Fruit fly (Drosophila melanogaster): ENCODE data around the gene CG42535.

Gene CG42535

dm6 chr3L:10652487-10652886 is 21.8 kb upstream of the CG42535 start:
- TF ChIP-seq Dll (optimal IDR thresholded peaks at IDR 0.05) (no peak), pan (optimal IDR thresholded peaks at IDR 0.05) (no peak), psq (optimal IDR thresholded peaks at IDR 0.05) (no peak), EcR (GFP tag; optimal IDR thresholded peaks at IDR 0.05) (no peak), usp (GFP tag; optimal IDR thresholded peaks at IDR 0.05) (no peak), CG8478 (optimal IDR thresholded peaks at IDR 0.05) (no peak)

dm6 chr3L:10651271-10651670 is 20.5 kb upstream of the CG42535 start:
- TF ChIP-seq psq (optimal IDR thresholded peaks at IDR 0.05) (no peak), EcR (GFP tag; optimal IDR thresholded peaks at IDR 0.05) (no peak), Dll (optimal IDR thresholded peaks at IDR 0.05) (no peak), pan (optimal IDR thresholded peaks at IDR 0.05) (no peak), CG8478 (optimal IDR thresholded peaks at IDR 0.05) (no peak), usp (GFP tag; optimal IDR thresholded peaks at IDR 0.05) (no peak)

DNA sequence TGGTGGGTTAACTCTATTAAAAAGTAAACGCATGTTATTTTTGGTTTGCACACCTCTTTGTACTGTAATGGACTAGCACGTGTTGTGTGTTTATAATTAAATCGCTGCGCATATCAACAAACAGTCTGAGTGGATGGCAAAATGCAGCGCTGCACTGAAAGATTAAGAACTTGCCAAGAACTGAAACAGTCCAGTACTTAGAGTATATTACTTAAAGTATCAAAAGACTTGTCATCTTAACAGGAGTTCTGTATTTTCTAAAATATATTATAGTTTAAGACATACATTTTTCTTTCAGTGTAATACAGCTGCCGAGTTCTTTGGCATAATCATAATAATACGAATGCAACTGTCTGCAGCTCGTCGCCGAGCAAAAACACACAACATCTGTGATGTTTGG is 17.7 kb upstream of the CG42535 start:
- TF ChIP-seq Dll (optimal IDR thresholded peaks at IDR 0.05), result no peak
- no peak for TF ChIP-seq usp (GFP tag; optimal IDR thresholded peaks at IDR 0.05)
- no peak for TF ChIP-seq CG8478 (optimal IDR thresholded peaks at IDR 0.05)
- TF ChIP-seq pan (optimal IDR thresholded peaks at IDR 0.05), result no peak
- no peak for TF ChIP-seq psq (optimal IDR thresholded peaks at IDR 0.05)
- TF ChIP-seq EcR (GFP tag; optimal IDR thresholded peaks at IDR 0.05), result no peak

DNA sequence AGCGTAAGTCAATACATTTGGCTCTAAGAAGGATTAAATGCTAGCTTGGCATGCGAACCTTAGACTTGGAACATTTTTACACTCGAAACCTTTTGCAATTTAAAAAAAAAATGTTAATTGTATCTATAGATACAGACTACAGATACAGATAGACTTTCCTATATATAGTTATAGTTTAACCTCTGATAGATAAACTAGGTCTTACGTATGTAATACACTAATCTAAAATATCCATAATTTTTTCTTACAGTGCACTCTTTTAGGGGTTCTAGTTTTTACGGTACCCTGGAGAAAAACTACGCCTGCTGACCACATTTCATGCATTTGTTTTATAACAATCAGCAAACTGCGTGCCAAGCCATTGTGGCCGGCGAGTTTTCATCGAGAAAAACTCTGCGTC is 16.4 kb upstream of the CG42535 start:
- TF ChIP-seq CG8478 (optimal IDR thresholded peaks at IDR 0.05), result no peak
- TF ChIP-seq pan (optimal IDR thresholded peaks at IDR 0.05), result no peak

DNA sequence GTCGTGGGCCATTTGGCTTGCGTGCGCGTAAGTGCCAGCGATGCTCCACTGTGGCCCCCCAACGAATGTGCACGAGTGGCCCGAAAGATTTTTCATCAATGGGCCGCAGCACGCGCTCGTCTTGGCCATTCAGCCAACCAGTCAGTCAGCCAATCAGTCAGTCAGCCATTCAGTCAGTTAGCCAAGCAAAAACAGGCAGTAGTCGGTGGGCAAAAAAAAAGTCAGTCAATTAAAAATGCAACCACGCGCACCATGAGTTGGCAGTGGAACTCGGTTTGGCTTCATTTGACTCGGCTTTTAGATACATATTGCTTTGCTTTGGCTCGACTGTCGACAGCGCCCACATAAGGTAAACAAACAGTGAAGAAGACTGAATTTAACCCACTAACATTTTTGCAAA is 15.2 kb upstream of the CG42535 start:
- TF ChIP-seq pan (optimal IDR thresholded peaks at IDR 0.05) (no peak), EcR (GFP tag; optimal IDR thresholded peaks at IDR 0.05) (no peak), psq (optimal IDR thresholded peaks at IDR 0.05) (no peak), usp (GFP tag; optimal IDR thresholded peaks at IDR 0.05) (no peak), CG8478 (optimal IDR thresholded peaks at IDR 0.05) (no peak), Dll (optimal IDR thresholded peaks at IDR 0.05) (no peak)

dm6 chr3L:10643228-10643627 is 12.5 kb upstream of the CG42535 start, which contains the start of gene CG14153:
CG14153 (plus strand) TSS chr3L:10643528.
- TF ChIP-seq psq (optimal IDR thresholded peaks at IDR 0.05) (no peak), usp (GFP tag; optimal IDR thresholded peaks at IDR 0.05) (no peak)

- TF ChIP-seq pan (optimal IDR thresholded peaks at IDR 0.05), result no peak
- no peak for TF ChIP-seq psq (optimal IDR thresholded peaks at IDR 0.05)
- TF ChIP-seq Dll (optimal IDR thresholded peaks at IDR 0.05), result no peak
- no peak for TF ChIP-seq CG8478 (optimal IDR thresholded peaks at IDR 0.05)
Measured at dm6 chr3L:10641589-10641988, 10.9 kb upstream of the CG42535 start, which contains the start of gene CG14154. CG14154 (plus strand) TSS chr3L:10641889.

- TF ChIP-seq EcR (GFP tag; optimal IDR thresholded peaks at IDR 0.05), result no peak
Measured at dm6 chr3L:10639440-10639839, 8.7 kb upstream of the CG42535 start, which contains the start of gene CG18628. CG18628 (plus strand) TSS chr3L:10639740.

DNA sequence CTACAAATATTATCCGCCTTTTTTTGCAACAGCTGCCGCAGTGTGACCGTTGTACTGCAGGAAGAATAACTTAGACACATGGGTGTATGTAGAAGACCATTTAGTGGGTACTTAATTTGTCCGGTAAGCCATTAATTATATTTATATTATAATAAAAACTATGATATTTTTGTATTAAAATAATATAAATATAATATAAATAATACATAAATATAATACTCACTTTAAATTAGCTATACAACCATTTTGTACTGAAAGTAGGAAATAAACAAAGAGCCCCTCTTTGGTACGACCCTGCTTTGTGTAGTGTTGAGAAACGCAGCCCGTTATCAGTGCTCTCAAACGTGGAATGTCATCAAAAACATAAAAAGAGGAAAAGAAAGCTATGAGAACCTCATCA is 7.1 kb upstream of the CG42535 start, which contains the start of gene Cnep1r2:
Cnep1r2 (plus strand) TSS at position 328 of the 400 bp plus-strand sequence.
- TF ChIP-seq EcR (GFP tag; optimal IDR thresholded peaks at IDR 0.05) (no peak), usp (GFP tag; optimal IDR thresholded peaks at IDR 0.05) (no peak), CG8478 (optimal IDR thresholded peaks at IDR 0.05) (no peak)

- no peak for TF ChIP-seq CG8478 (optimal IDR thresholded peaks at IDR 0.05)
- no peak for TF ChIP-seq EcR (GFP tag; optimal IDR thresholded peaks at IDR 0.05)
Measured at dm6 chr3L:10629969-10630368, 766 bp downstream of the CG42535 start, which contains the start of gene CG42536. CG42536 (minus strand) TSS chr3L:10630069.

- TF ChIP-seq usp (GFP tag; optimal IDR thresholded peaks at IDR 0.05), result no peak
- TF ChIP-seq Dll (optimal IDR thresholded peaks at IDR 0.05), result no peak
- TF ChIP-seq pan (optimal IDR thresholded peaks at IDR 0.05), result no peak
- no peak for TF ChIP-seq CG8478 (optimal IDR thresholded peaks at IDR 0.05)
- TF ChIP-seq psq (optimal IDR thresholded peaks at IDR 0.05), result no peak
- no peak for TF ChIP-seq EcR (GFP tag; optimal IDR thresholded peaks at IDR 0.05)
Measured at dm6 chr3L:10628384-10628783, 2.4 kb downstream of the CG42535 start, which contains the start of gene CG14151. CG14151 (minus strand) TSS chr3L:10628484.

- no peak for TF ChIP-seq Dll (optimal IDR thresholded peaks at IDR 0.05)
- TF ChIP-seq pan (optimal IDR thresholded peaks at IDR 0.05), result no peak
Measured at dm6 chr3L:10626199-10626598, 4.5 kb downstream of the CG42535 start, which contains the start of gene CG34238. CG34238 (plus strand) TSS chr3L:10626499.

- TF ChIP-seq usp (GFP tag; optimal IDR thresholded peaks at IDR 0.05), result no peak
- no peak for TF ChIP-seq EcR (GFP tag; optimal IDR thresholded peaks at IDR 0.05)
- no peak for TF ChIP-seq Dll (optimal IDR thresholded peaks at IDR 0.05)
- TF ChIP-seq pan (optimal IDR thresholded peaks at IDR 0.05), result no peak
- TF ChIP-seq psq (optimal IDR thresholded peaks at IDR 0.05), result no peak
- no peak for TF ChIP-seq CG8478 (optimal IDR thresholded peaks at IDR 0.05)
Measured at dm6 chr3L:10625499-10625898, 5.2 kb downstream of the CG42535 start, which contains the start of gene CG43127. CG43127 (minus strand) TSS chr3L:10625599.

DNA sequence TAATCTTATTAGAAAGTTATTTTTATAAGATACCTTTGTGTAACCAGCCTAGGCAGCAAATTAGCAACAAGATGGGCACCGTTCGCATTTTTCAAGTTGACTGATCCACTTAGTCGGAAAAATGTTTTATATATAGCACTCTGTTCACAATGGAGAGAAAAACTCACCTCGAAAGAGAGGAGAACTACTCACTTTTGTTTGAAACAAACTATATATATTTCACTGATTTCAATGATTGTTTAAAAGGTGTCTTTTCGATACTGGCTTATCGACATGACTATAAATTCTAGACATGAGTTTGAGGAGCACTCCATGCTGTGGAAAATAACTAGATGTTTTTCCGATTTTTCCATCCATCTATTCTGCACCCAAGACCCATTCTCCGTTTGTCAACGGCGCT is 7.3 kb downstream of the CG42535 start, which contains the start of gene CG42521:
CG42521 (minus strand) TSS at position 101 of the 400 bp plus-strand sequence.
- TF ChIP-seq Dll (optimal IDR thresholded peaks at IDR 0.05), result no peak
- TF ChIP-seq EcR (GFP tag; optimal IDR thresholded peaks at IDR 0.05), result no peak
- TF ChIP-seq CG8478 (optimal IDR thresholded peaks at IDR 0.05), result no peak
- no peak for TF ChIP-seq usp (GFP tag; optimal IDR thresholded peaks at IDR 0.05)
- TF ChIP-seq pan (optimal IDR thresholded peaks at IDR 0.05), result no peak
- no peak for TF ChIP-seq psq (optimal IDR thresholded peaks at IDR 0.05)

Measured in whole organism.